Fruit fly (Drosophila melanogaster): ENCODE results near the gene CG13926.

- TF ChIP-seq toy (GFP tag; IDR thresholded peaks at IDR 0.05) (no peak), HLH54F (GFP tag; optimal IDR thresholded peaks at IDR 0.05) (no peak), ssp (GFP tag; IDR thresholded peaks at IDR 0.05) (no peak), CG30431 (GFP tag; optimal IDR thresholded peaks at IDR 0.05) (no peak), Ets97D (GFP tag; optimal IDR thresholded peaks at IDR 0.05) (no peak), seq (GFP tag; IDR thresholded peaks at IDR 0.05) (no peak), CG14014 (GFP tag; IDR thresholded peaks at IDR 0.05) (no peak), CG10321 (GFP tag; IDR thresholded peaks at IDR 0.05) (no peak)
Measured at dm6 chr3L:1637652-1638051, 19.7 kb upstream of the CG13926 start, which contains the start of gene nSyb.
